Worm (Caenorhabditis elegans) whole organism, L1 larva: ENCODE measurements around the gene emc-5.

Experiments used
- nhr-84 ChIP-seq: sonication (generic microtip); optimal IDR thresholded peaks from 2 replicates; lab custom pipeline; 2017; ENCODE audit warnings: missing biosample characterization, missing genetic modification characterization
- unc-130 ChIP-seq: fragments of 150-350 bp; optimal IDR thresholded peaks from 2 replicates; lab custom pipeline; 2017; ENCODE audit warnings: missing biosample characterization, missing genetic modification characterization, inconsistent platforms

DNA sequence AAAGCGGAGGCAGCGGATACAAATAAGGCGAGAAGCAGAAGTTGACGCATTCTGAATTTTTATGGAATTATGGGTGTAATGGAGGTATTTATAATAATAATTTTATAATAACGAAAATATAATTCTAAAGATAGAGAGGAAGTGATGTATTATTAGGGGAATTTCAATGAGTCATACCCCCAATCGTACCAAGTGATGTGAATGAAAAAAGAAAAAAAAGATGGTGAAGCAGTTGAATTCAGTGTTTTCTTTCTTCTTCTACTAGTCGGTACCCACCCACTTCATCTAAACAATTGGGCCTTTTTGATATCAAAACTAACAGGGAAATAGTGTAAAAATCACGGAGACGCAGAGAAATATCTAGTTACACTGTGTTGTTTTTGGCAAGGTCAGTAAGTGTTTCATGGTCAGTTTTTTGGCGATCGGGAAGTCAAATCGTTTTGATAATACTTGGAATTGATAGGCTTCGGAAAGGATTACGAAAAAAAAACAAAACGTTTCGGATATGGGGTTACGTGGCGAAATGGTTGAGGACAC, 9.8 kb upstream of the emc-5 start, which contains the start of gene ttr-18:
- no peak for TF ChIP-seq unc-130 (tag; lab: Kevin White, UChicago)
- no peak for TF ChIP-seq nhr-84 (tag; lab: Kevin White, UChicago)
